Fruit fly (Drosophila melanogaster): ENCODE measurements around the gene CG3581.

CG3581 gene

dm6 chr3R:19370693-19371092, 3.9 kb downstream of the CG3581 start:
- TF ChIP-seq cas (GFP tag; IDR thresholded peaks at IDR 0.05) (no peak), sob (GFP tag; IDR thresholded peaks at IDR 0.05) (no peak), sima (GFP tag; optimal IDR thresholded peaks at IDR 0.05) (no peak), CG17361 (GFP tag; IDR thresholded peaks at IDR 0.05) (peak; percentile 38; the same call in 1 of the 3 replicates), crp (GFP tag; optimal IDR thresholded peaks at IDR 0.05) (no peak), ap (GFP tag; IDR thresholded peaks at IDR 0.05) (no peak), pfk (GFP tag; optimal IDR thresholded peaks at IDR 0.05) (no peak), CG3281 (GFP tag; optimal IDR thresholded peaks at IDR 0.05) (no peak), CG11504 (tag; optimal IDR thresholded peaks at IDR 0.05) (peak; percentile 10), CG10267 (tag; optimal IDR thresholded peaks at IDR 0.05) (peak; percentile 30), CG30403 (GFP tag; optimal IDR thresholded peaks at IDR 0.05) (no peak), schlank (tag; optimal IDR thresholded peaks at IDR 0.05) (no peak), Ets65A (GFP tag) (no peak), CG10979 (tag; optimal IDR thresholded peaks at IDR 0.05) (peak; percentile 62), bigmax (GFP tag; optimal IDR thresholded peaks at IDR 0.05) (no peak), CG13894 (tag; optimal IDR thresholded peaks at IDR 0.05) (no peak), hbn (GFP tag; IDR thresholded peaks at IDR 0.05; ENCODE audit: partially characterized antibody) (no peak), Atf3 (GFP tag; optimal IDR thresholded peaks at IDR 0.05) (no peak), CG17829 (tag; optimal IDR thresholded peaks at IDR 0.05) (peak; percentile 25), zfh1 (GFP tag; IDR thresholded peaks at IDR 0.05) (0 out of 3 replicates have a peak, but pooled peaks have one; percentile 19), CG2712 (tag; optimal IDR thresholded peaks at IDR 0.05) (peak; percentile 53), phol (tag; optimal IDR thresholded peaks at IDR 0.05) (peak; percentile 24), Xrp1 (GFP tag; IDR thresholded peaks at IDR 0.05) (0 out of 2 replicates have a peak, but pooled peaks have one; percentile 38), tin (GFP tag; optimal IDR thresholded peaks at IDR 0.05) (peak; percentile 12), Dbx (GFP tag; IDR thresholded peaks at IDR 0.05) (no peak), CG9727 (GFP tag; optimal IDR thresholded peaks at IDR 0.05) (peak; percentile 41), twi (tag; optimal IDR thresholded peaks at IDR 0.05) (no peak), tio (GFP tag; optimal IDR thresholded peaks at IDR 0.05) (no peak), Blimp-1 (GFP tag; optimal IDR thresholded peaks at IDR 0.05) (peak; percentile 6), CG31441 (GFP tag; IDR thresholded peaks at IDR 0.05) (0 out of 2 replicates have a peak, but pooled peaks have one; percentile 29), CG18262 (tag; optimal IDR thresholded peaks at IDR 0.05) (peak; percentile 45), trh (GFP tag; optimal IDR thresholded peaks at IDR 0.05) (no peak), CG11560 (tag; IDR thresholded peaks at IDR 0.05) (no peak), CG12219 (GFP tag; optimal IDR thresholded peaks at IDR 0.05) (no peak), CG15696 (tag; optimal IDR thresholded peaks at IDR 0.05) (peak; percentile 45), CG14710 (tag; optimal IDR thresholded peaks at IDR 0.05) (peak; percentile 31), sug (tag; optimal IDR thresholded peaks at IDR 0.05) (no peak), CG6689 (GFP tag; IDR thresholded peaks at IDR 0.05) (peak; percentile 25; the same call in 1 of the 2 replicates), CG10147 (GFP tag; optimal IDR thresholded peaks at IDR 0.05) (no peak), sens (GFP tag) (peak; percentile 79), wor (GFP tag; IDR thresholded peaks at IDR 0.05) (no peak), CG12236 (GFP tag; optimal IDR thresholded peaks at IDR 0.05) (no peak), fd3F (GFP tag; optimal IDR thresholded peaks at IDR 0.05) (no peak), Sry-δ (GFP tag; optimal IDR thresholded peaks at IDR 0.05) (no peak), amos (GFP tag; IDR thresholded peaks at IDR 0.05; ENCODE audit: partially characterized antibody) (no peak), z (GFP tag; IDR thresholded peaks at IDR 0.05) (no peak), CG17568 (GFP tag; optimal IDR thresholded peaks at IDR 0.05) (no peak), CG3838 (GFP tag; optimal IDR thresholded peaks at IDR 0.05) (no peak), BtbVII (GFP tag; optimal IDR thresholded peaks at IDR 0.05) (no peak), dmrt11E (tag; optimal IDR thresholded peaks at IDR 0.05) (peak; percentile 22)
